Worm (Caenorhabditis elegans): ENCODE measurements around the gene skih-2.

- TF ChIP-seq elt-3 (tag; optimal IDR thresholded peaks at IDR 0.05) (no peak), snpc-4 (tag; optimal IDR thresholded peaks at IDR 0.05) (no peak), unc-39 (tag; optimal IDR thresholded peaks at IDR 0.05) (no peak)
These were observed 44.6 kb upstream of the skih-2 start, which contains the start of gene sdz-27 for ce11 chrIV:11186729-11187128.

Measured in whole organism, mixed stage, embryonic.